Worm (Caenorhabditis elegans): ENCODE results near the gene tac-1.

Gene tac-1

ce11 chrII:14703232-14703926 is 50.3 kb downstream of the tac-1 start:
- TF ChIP-seq T23F11.4 (GFP tag; optimal IDR thresholded peaks at IDR 0.05) (no peak), dmd-4 (tag; optimal IDR thresholded peaks at IDR 0.05; ENCODE audit: borderline replicate concordance) (no peak), K09A11.1 (tag; optimal IDR thresholded peaks at IDR 0.05; ENCODE audit: insufficient read depth) (no peak)
